Worm (Caenorhabditis elegans) whole organism, L3 larva: ENCODE measurements around the gene F20D6.11.

Experiments used
- ama-1 ChIP-seq: fragments of 150-350 bp; optimal IDR thresholded peaks from 2 replicates; lab custom pipeline; 2018
- ceh-9 ChIP-seq: sonication (generic microtip); optimal IDR thresholded peaks from 2 replicates; lab custom pipeline; 2018; ENCODE audit warnings: missing biosample characterization, missing genetic modification characterization
- elt-3 ChIP-seq, 3 experiments: fragments of 150-350 bp in 1 of 3; sonication (generic microtip) in 2 of 3; optimal IDR thresholded peaks; 2 replicates in 2 of 3; 4 replicates in 1 of 3; lab custom pipeline; 2014 to 2017; ENCODE audit warnings: missing biosample characterization in 3 of 3, missing genetic modification characterization in 3 of 3
- jun-1 ChIP-seq: fragments of 150-350 bp; optimal IDR thresholded peaks from 2 replicates; lab custom pipeline; 2014; ENCODE audit warnings: missing biosample characterization, missing genetic modification reagents, missing genetic modification characterization
- lin-15B ChIP-seq: fragments of 150-350 bp; optimal IDR thresholded peaks from 2 replicates; lab custom pipeline; 2014; ENCODE audit warnings: missing biosample characterization, missing genetic modification characterization
- lin-39 ChIP-seq: fragments of 150-350 bp; optimal IDR thresholded peaks from 2 replicates; lab custom pipeline; 2018; ENCODE audit warnings: missing biosample characterization, missing genetic modification reagents, missing genetic modification characterization
- nhr-28 ChIP-seq: fragments of 150-350 bp; optimal IDR thresholded peaks from 2 replicates; lab custom pipeline; 2014; ENCODE audit warnings: missing biosample characterization, missing genetic modification characterization
- nhr-76 ChIP-seq: fragments of 150-350 bp; sonication (generic microtip); optimal IDR thresholded peaks from 5 replicates; lab custom pipeline; 2014; ENCODE audit warnings: missing biosample characterization, missing genetic modification characterization
- nhr-77 ChIP-seq: fragments of 150-350 bp; optimal IDR thresholded peaks from 2 replicates; lab custom pipeline; 2014; ENCODE audit warnings: missing biosample characterization, missing genetic modification characterization
- pqm-1 ChIP-seq: fragments of 150-350 bp; optimal IDR thresholded peaks from 2 replicates; lab custom pipeline; 2017; ENCODE audit warnings: missing biosample characterization, missing genetic modification characterization, inconsistent platforms
- snpc-4 ChIP-seq: fragments of 150-350 bp; optimal IDR thresholded peaks from 2 replicates; lab custom pipeline; 2014; ENCODE audit warnings: missing biosample characterization, missing genetic modification characterization

DNA sequence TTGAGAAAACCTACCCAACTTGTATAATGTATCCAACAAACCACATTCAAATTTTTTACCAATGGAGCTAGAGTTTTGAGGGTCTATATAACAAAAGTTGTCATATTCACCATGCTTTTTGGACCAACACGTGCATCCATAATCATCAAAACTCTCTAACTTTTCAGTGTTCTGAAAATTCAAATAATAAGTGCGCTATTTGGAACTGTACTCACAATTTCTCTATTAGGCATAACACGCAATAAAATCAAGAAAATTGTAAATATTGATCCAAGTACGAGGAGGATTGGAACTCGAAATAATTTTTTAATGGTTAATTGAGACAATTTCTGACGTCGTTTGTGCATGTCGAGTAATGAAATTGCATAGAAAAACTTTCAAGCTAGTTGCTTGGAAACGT lies 41.0 kb upstream of the F20D6.11 start, which contains the start of gene C16D9.3:
- TF ChIP-seq ama-1 (lab: Kevin White, UChicago) (no peak), snpc-4 (tag; lab: Kevin White, UChicago) (no peak), elt-3 (tag; optimal IDR thresholded peaks at IDR 0.05; lab: Kevin White, UChicago) (no peak), nhr-76 (no peak), lin-39 (no peak), lin-15B (tag; lab: Kevin White, UChicago) (no peak), jun-1 (tag; lab: Kevin White, UChicago) (no peak), pqm-1 (tag; lab: Kevin White, UChicago) (no peak), nhr-77 (tag; lab: Kevin White, UChicago) (no peak), nhr-28 (tag; lab: Kevin White, UChicago) (no peak), ceh-9 (tag; lab: Kevin White, UChicago) (no peak)
